Worm (Caenorhabditis elegans) whole organism, young adult: ENCODE data around the gene dot-1.5.
A peak's percentile ranks its signal among the peaks of the same experiment; 100 is the strongest.

Experiments
- B0019.2 ChIP-seq: fragments of 200-800 bp; sonication (Bioruptor generic); conservative IDR thresholded peaks from 2 replicates; pipeline ENCODE4 v1.3.6; 2022; ENCODE audit warnings: missing genetic modification reagents, missing genetic modification characterization, missing compliant biosample characterization
- B0035.1 ChIP-seq: sonication (generic microtip); optimal IDR thresholded peaks from 2 replicates; lab custom pipeline; 2016; ENCODE audit warnings: missing genetic modification characterization, mild to moderate bottlenecking, missing compliant biosample characterization, missing genotype, missing genetic modification reagents
- C06A6.2 ChIP-seq: fragments of 200-800 bp; sonication (Bioruptor generic); conservative IDR thresholded peaks from 2 replicates; pipeline ENCODE4 v1.3.6; 2022; ENCODE audit warnings: missing genetic modification characterization, missing compliant biosample characterization
- D2030.7 ChIP-seq: fragments of 200-800 bp; sonication (Bioruptor generic); IDR thresholded peaks from 2 replicates; pipeline ENCODE4 v1.3.6; 2022; ENCODE audit warnings: missing genetic modification reagents, missing genetic modification characterization, missing compliant biosample characterization
- F23B12.7 ChIP-seq: sonication (generic microtip); optimal IDR thresholded peaks from 2 replicates; lab custom pipeline; 2017; ENCODE audit warnings: missing genetic modification characterization, mild to moderate bottlenecking, missing compliant biosample characterization, antibody characterized with exemption, moderate library complexity; ENCODE audit not compliant: insufficient read depth
- F37B4.10 ChIP-seq: fragments of 200-800 bp; sonication (Bioruptor generic); IDR thresholded peaks from 2 replicates; pipeline ENCODE4 v1.3.6; 2022; ENCODE audit warnings: missing genetic modification characterization, missing compliant biosample characterization
- F39B2.1 ChIP-seq: fragments of 200-800 bp; sonication (Bioruptor generic); IDR thresholded peaks from 2 replicates; pipeline ENCODE4 v1.3.6; 2022; ENCODE audit warnings: missing genetic modification reagents, missing genetic modification characterization, missing compliant biosample characterization
- F55B11.4 ChIP-seq: sonication (generic microtip); optimal IDR thresholded peaks from 2 replicates; lab custom pipeline; 2016; ENCODE audit warnings: missing compliant biosample characterization, missing genetic modification characterization, borderline replicate concordance; ENCODE audit not compliant: insufficient read depth
- Y79H2A.3 ChIP-seq: fragments of 200-800 bp; sonication (Bioruptor generic); conservative IDR thresholded peaks from 2 replicates; pipeline ENCODE4 v1.3.6; 2022; ENCODE audit warnings: missing genetic modification reagents, missing genetic modification characterization, missing compliant biosample characterization
- Y95B8A.8 ChIP-seq: fragments of 200-800 bp; sonication (Bioruptor generic); IDR thresholded peaks from 2 replicates; pipeline ENCODE4 v1.3.6; 2022; ENCODE audit warnings: missing genetic modification reagents, missing genetic modification characterization, missing compliant biosample characterization
- aptf-3 ChIP-seq: fragments of 200-800 bp; sonication (Bioruptor generic); IDR thresholded peaks from 2 replicates; pipeline ENCODE4 v1.3.6; 2022; ENCODE audit warnings: missing genetic modification characterization, missing compliant biosample characterization
- attf-5 ChIP-seq: fragments of 200-800 bp; sonication (Bioruptor generic); optimal IDR thresholded peaks from 2 replicates; lab custom pipeline; 2018; ENCODE audit warnings: mild to moderate bottlenecking, missing genetic modification characterization, missing compliant biosample characterization
- attf-6 ChIP-seq: fragments of 200-800 bp; sonication (Bioruptor generic); IDR thresholded peaks from 2 replicates; pipeline ENCODE4 v1.3.6; 2022; ENCODE audit warnings: missing genetic modification reagents, missing genetic modification characterization, missing compliant biosample characterization
- bed-1 ChIP-seq: fragments of 200-800 bp; sonication (Bioruptor generic); IDR thresholded peaks from 2 replicates; pipeline ENCODE4 v1.3.6; 2022; ENCODE audit warnings: missing genetic modification reagents, missing genetic modification characterization, missing compliant biosample characterization
- cebp-1 ChIP-seq, 2 experiments: fragments of 200-800 bp in 1 of 2; sonication (Bioruptor generic) in 1 of 2; sonication (generic microtip) in 1 of 2; IDR thresholded peaks in 1 of 2; optimal IDR thresholded peaks in 1 of 2; 2 replicates each; pipeline versions ENCODE4 v1.3.6 to Lab custom; 2017 to 2022; ENCODE audit warnings: missing compliant biosample characterization in 2 of 2, missing genetic modification characterization in 2 of 2, mild to moderate bottlenecking in 1 of 2, missing genetic modification reagents in 1 of 2, moderate library complexity in 1 of 2
- ceh-100 ChIP-seq: fragments of 200-800 bp; sonication (Bioruptor generic); IDR thresholded peaks from 2 replicates; pipeline ENCODE4 v1.3.6; 2022; ENCODE audit warnings: missing genetic modification reagents, missing genetic modification characterization, missing compliant biosample characterization
- ceh-27 ChIP-seq: fragments of 200-800 bp; sonication (Bioruptor generic); optimal IDR thresholded peaks from 2 replicates; lab custom pipeline; 2018; ENCODE audit warnings: mild to moderate bottlenecking, missing genetic modification characterization, moderate library complexity, missing compliant biosample characterization
- ceh-58 ChIP-seq: fragments of 200-800 bp; sonication (Bioruptor generic); IDR thresholded peaks from 2 replicates; pipeline ENCODE4 v1.3.6; 2022; ENCODE audit warnings: missing genetic modification characterization, missing compliant biosample characterization
- dpl-1 ChIP-seq: fragments of 150-350 bp; optimal IDR thresholded peaks from 2 replicates; lab custom pipeline; 2014; ENCODE audit warnings: missing biosample characterization, missing genetic modification reagents, missing genetic modification characterization
- egrh-3 ChIP-seq: fragments of 200-800 bp; sonication (Bioruptor generic); IDR thresholded peaks from 2 replicates; pipeline ENCODE4 v1.3.6; 2022; ENCODE audit warnings: missing genetic modification reagents, missing genetic modification characterization, missing compliant biosample characterization
- fkh-3 ChIP-seq: sonication (generic microtip); optimal IDR thresholded peaks from 2 replicates; lab custom pipeline; 2016; ENCODE audit warnings: mild to moderate bottlenecking, missing genetic modification characterization, missing compliant biosample characterization
- gei-17 ChIP-seq: fragments of 200-800 bp; sonication (Bioruptor generic); optimal IDR thresholded peaks from 2 replicates; lab custom pipeline; 2018; ENCODE audit warnings: mild to moderate bottlenecking, missing genetic modification characterization, missing compliant biosample characterization
- hlh-12 ChIP-seq: sonication (generic microtip); optimal IDR thresholded peaks from 2 replicates; lab custom pipeline; 2016; ENCODE audit warnings: missing genetic modification characterization, missing compliant biosample characterization
- hmg-1.2 ChIP-seq: fragments of 200-800 bp; sonication (Bioruptor generic); IDR thresholded peaks from 2 replicates; pipeline ENCODE4 v1.3.6; 2022; ENCODE audit warnings: missing genetic modification reagents, missing genetic modification characterization, missing compliant biosample characterization
- hmg-20 ChIP-seq: fragments of 200-800 bp; sonication (Bioruptor generic); IDR thresholded peaks from 2 replicates; pipeline ENCODE4 v1.3.6; 2022; ENCODE audit warnings: missing genetic modification reagents, missing genetic modification characterization, missing compliant biosample characterization
- hrde-1 ChIP-seq: sonication (generic microtip); optimal IDR thresholded peaks from 2 replicates; lab custom pipeline; 2016; ENCODE audit warnings: missing genetic modification characterization, mild to moderate bottlenecking, missing compliant biosample characterization, moderate library complexity, missing genotype, missing genetic modification reagents, borderline replicate concordance
- lag-1 ChIP-seq: fragments of 200-800 bp; sonication (Bioruptor generic); IDR thresholded peaks from 2 replicates; pipeline ENCODE4 v1.3.6; 2022; ENCODE audit warnings: missing genetic modification reagents, missing genetic modification characterization, missing compliant biosample characterization
- lin-35 ChIP-seq, 3 experiments: fragments of 150-350 bp in 2 of 3; sonication (generic microtip) in 1 of 3; optimal IDR thresholded peaks; 2 replicates each; lab custom pipeline; 2014 to 2018; ENCODE audit warnings: missing biosample characterization in 3 of 3, missing genetic modification characterization in 3 of 3, missing genetic modification reagents in 3 of 3
- madf-3 ChIP-seq: fragments of 200-800 bp; sonication (Bioruptor generic); IDR thresholded peaks from 2 replicates; pipeline ENCODE4 v1.3.6; 2022; ENCODE audit warnings: missing genetic modification reagents, missing genetic modification characterization, missing compliant biosample characterization
- mel-28 ChIP-seq: sonication (generic microtip); optimal IDR thresholded peaks from 2 replicates; lab custom pipeline; 2016; ENCODE audit warnings: borderline replicate concordance, mild to moderate bottlenecking, missing genetic modification characterization, missing compliant biosample characterization
- mes-4 ChIP-seq: sonication (generic microtip); optimal IDR thresholded peaks from 2 replicates; lab custom pipeline; 2016; ENCODE audit warnings: missing genotype, missing genetic modification characterization, missing compliant biosample characterization
- mxl-1 ChIP-seq: sonication (generic microtip); optimal IDR thresholded peaks from 2 replicates; lab custom pipeline; 2016; ENCODE audit warnings: missing genetic modification characterization, missing compliant biosample characterization
- nfya-1 ChIP-seq: sonication (generic microtip); optimal IDR thresholded peaks from 2 replicates; lab custom pipeline; 2017; ENCODE audit warnings: antibody characterized with exemption, missing compliant biosample characterization, missing genetic modification characterization, borderline replicate concordance; ENCODE audit not compliant: insufficient read depth
- nfyb-1 ChIP-seq: fragments of 200-800 bp; sonication (Bioruptor generic); IDR thresholded peaks from 2 replicates; pipeline ENCODE4 v1.3.6; 2022; ENCODE audit warnings: missing genetic modification reagents, missing genetic modification characterization, missing compliant biosample characterization
- nhr-80 ChIP-seq: sonication (generic microtip); optimal IDR thresholded peaks from 2 replicates; lab custom pipeline; 2016; ENCODE audit warnings: missing genetic modification characterization, missing compliant biosample characterization
- nhr-90 ChIP-seq: sonication (generic microtip); optimal IDR thresholded peaks from 2 replicates; lab custom pipeline; 2016; ENCODE audit warnings: missing genotype, mild to moderate bottlenecking, missing genetic modification characterization, missing compliant biosample characterization
- pha-4 ChIP-seq: fragments of 150-350 bp; sonication (generic microtip); optimal IDR thresholded peaks from 2 replicates; lab custom pipeline; 2014; ENCODE audit warnings: missing biosample characterization, missing genetic modification reagents, missing genetic modification characterization
- rec-8 ChIP-seq, 2 experiments: sonication (generic microtip); optimal IDR thresholded peaks; 2 replicates each; lab custom pipeline; 2016; ENCODE audit warnings: mild to moderate bottlenecking in 2 of 2, missing genetic modification characterization in 2 of 2, missing genetic modification reagents in 2 of 2, missing genotype in 2 of 2, missing biosample characterization in 1 of 2, missing compliant biosample characterization in 1 of 2, moderate library complexity in 1 of 2
- snpc-1.1 ChIP-seq: sonication (generic microtip); optimal IDR thresholded peaks from 2 replicates; lab custom pipeline; 2017; ENCODE audit warnings: missing genetic modification characterization, mild to moderate bottlenecking, missing compliant biosample characterization, antibody characterized with exemption, moderate library complexity, missing genotype, missing genetic modification reagents; ENCODE audit not compliant: insufficient read depth
- snpc-3.4 ChIP-seq: sonication (generic microtip); optimal IDR thresholded peaks from 2 replicates; lab custom pipeline; 2017; ENCODE audit warnings: missing genetic modification characterization, mild to moderate bottlenecking, missing compliant biosample characterization, antibody characterized with exemption, moderate library complexity, missing genotype, missing genetic modification reagents
- snpc-4 ChIP-seq, 5 experiments: fragments of 150-350 bp in 1 of 5; sonication (generic microtip) in 4 of 5; optimal IDR thresholded peaks; 2 replicates each; lab custom pipeline; 2014 to 2018; ENCODE audit warnings: missing genetic modification characterization in 5 of 5, missing biosample characterization in 3 of 5, antibody characterized with exemption in 2 of 5, mild to moderate bottlenecking in 2 of 5, missing compliant biosample characterization in 2 of 5, missing genotype in 2 of 5, moderate library complexity in 2 of 5, missing genetic modification reagents in 1 of 5
- ztf-3 ChIP-seq: fragments of 200-800 bp; sonication (Bioruptor generic); optimal IDR thresholded peaks from 2 replicates; lab custom pipeline; 2018; ENCODE audit warnings: mild to moderate bottlenecking, missing genetic modification characterization, missing compliant biosample characterization

The dot-1.5 gene

ce11 chrX:1917169-1917568, at the start of gene dot-1.5:
Gene dot-1.5, plus strand, starts transcription at chrX:1917469.
- TF ChIP-seq cebp-1 (GFP tag; IDR thresholded peaks at IDR 0.05; lab: Robert Waterston, UW) (no peak), cebp-1 (tag; optimal IDR thresholded peaks at IDR 0.05; lab: Kevin White, UChicago) (no peak), attf-6 (GFP tag; lab: Robert Waterston, UW) (no peak), egrh-3 (no peak), mel-28 (tag; lab: Kevin White, UChicago) (no peak), F37B4.10 (no peak), D2030.7 (GFP tag; lab: Robert Waterston, UW) (no peak), hrde-1 (tag; lab: Kevin White, UChicago) (no peak), Y95B8A.8 (GFP tag; lab: Robert Waterston, UW) (no peak), mxl-1 (tag; lab: Kevin White, UChicago) (no peak), fkh-3 (tag; lab: Kevin White, UChicago) (no peak)

DNA sequence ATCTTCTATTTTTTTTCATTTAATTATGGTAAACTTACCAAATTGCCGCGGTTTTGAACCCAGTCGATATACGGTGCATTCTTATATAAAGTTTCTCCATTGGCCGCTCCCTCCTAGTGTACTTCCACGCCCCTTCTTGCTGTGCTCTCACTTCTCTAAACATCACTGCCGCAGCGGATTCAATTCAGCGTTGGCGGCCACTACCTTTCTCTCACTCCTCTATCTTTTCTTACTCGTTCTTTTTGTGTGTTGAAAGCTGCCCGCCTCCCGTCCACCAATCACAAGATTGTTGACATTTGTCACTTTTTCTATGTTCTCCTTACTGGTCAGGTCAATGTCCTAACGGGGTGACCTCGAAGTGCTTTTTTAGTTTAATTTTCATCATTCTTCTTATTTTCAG, 46.3 kb upstream of the dot-1.5 start:
- peak; percentile 21; the same call in 1 of the 2 replicates for TF ChIP-seq nfyb-1 (GFP tag; lab: Robert Waterston, UW)
- TF ChIP-seq F55B11.4 (tag; lab: Kevin White, UChicago), result no peak

ce11 chrX:1880665-1881064, 36.6 kb upstream of the dot-1.5 start:
- TF ChIP-seq gei-17, result peak; percentile 82
- TF ChIP-seq F23B12.7 (tag; lab: Kevin White, UChicago), result peak; percentile 57
- peak; percentile 66 to 72 for TF ChIP-seq rec-8 (tag; optimal IDR thresholded peaks at IDR 0.05; lab: Kevin White, UChicago)
- no peak for TF ChIP-seq ceh-58 (GFP tag; lab: Robert Waterston, UW)
- TF ChIP-seq dpl-1 (GFP tag; lab: Kevin White, UChicago), result no peak
- TF ChIP-seq snpc-1.1 (tag; lab: Kevin White, UChicago), result peak; percentile 72
- no peak for TF ChIP-seq madf-3 (GFP tag; lab: Robert Waterston, UW)
- peak; percentile 23 for TF ChIP-seq ztf-3 (GFP tag; lab: Kevin White, UChicago)
- peak; percentile 43 for TF ChIP-seq C06A6.2 (GFP tag; lab: Robert Waterston, UW)
- TF ChIP-seq pha-4, result no peak
- no peak for TF ChIP-seq Y79H2A.3 (GFP tag; lab: Robert Waterston, UW)
- TF ChIP-seq lin-35 (GFP tag; optimal IDR thresholded peaks at IDR 0.05; lab: Kevin White, UChicago), result no peak
- 0 out of 2 replicates have a peak, but pooled peaks have one; percentile 51 for TF ChIP-seq lag-1
- peak; percentile 57 for TF ChIP-seq snpc-4 (GFP tag; optimal IDR thresholded peaks at IDR 0.05; lab: Kevin White, UChicago)
- TF ChIP-seq snpc-4 (tag; optimal IDR thresholded peaks at IDR 0.05; lab: Kevin White, UChicago), result peak in 1 of 4 experiments; percentile 67
- no peak for TF ChIP-seq D2030.7 (GFP tag; lab: Robert Waterston, UW)
- peak; percentile 48 for TF ChIP-seq ceh-100 (GFP tag; lab: Robert Waterston, UW)
- TF ChIP-seq nfya-1, result no peak
- peak; percentile 93 for TF ChIP-seq hmg-1.2 (GFP tag; lab: Robert Waterston, UW)
- peak; percentile 82 for TF ChIP-seq nhr-90 (tag; lab: Kevin White, UChicago)
- TF ChIP-seq nhr-80 (tag; lab: Kevin White, UChicago), result no peak
- no peak for TF ChIP-seq bed-1 (GFP tag; lab: Robert Waterston, UW)
- no peak for TF ChIP-seq B0019.2 (GFP tag; lab: Robert Waterston, UW)
- TF ChIP-seq hlh-12, result peak; percentile 66
- peak; percentile 64 for TF ChIP-seq ceh-27 (GFP tag; lab: Kevin White, UChicago)
- peak; percentile 37 for TF ChIP-seq mes-4 (tag; lab: Kevin White, UChicago)
- peak; percentile 41 for TF ChIP-seq attf-5
- TF ChIP-seq aptf-3 (GFP tag; lab: Robert Waterston, UW), result no peak
- TF ChIP-seq hmg-20 (GFP tag; lab: Robert Waterston, UW), result peak; percentile 85
- peak; percentile 67 for TF ChIP-seq snpc-3.4 (tag; lab: Kevin White, UChicago)
- TF ChIP-seq B0035.1 (tag; lab: Kevin White, UChicago), result peak; percentile 72
- TF ChIP-seq cebp-1 (GFP tag; IDR thresholded peaks at IDR 0.05; lab: Robert Waterston, UW), result no peak
- no peak for TF ChIP-seq cebp-1 (tag; optimal IDR thresholded peaks at IDR 0.05; lab: Kevin White, UChicago)
- no peak for TF ChIP-seq F39B2.1
- TF ChIP-seq attf-6 (GFP tag; lab: Robert Waterston, UW), result no peak; the same call in 1 of the 2 replicates
